Fruit fly (Drosophila melanogaster) whole organism, embryonic: ENCODE measurements around the gene CG10353.

Source experiments
- CG12104 ChIP-seq: fragments of 200-800 bp; sonication (Bioruptor generic); optimal IDR thresholded peaks from 3 replicates; lab custom pipeline; 2016; ENCODE audit warnings: missing biosample characterization, missing genetic modification characterization
- CG12155 ChIP-seq: fragments of 200-800 bp; sonication (Bioruptor generic); optimal IDR thresholded peaks from 3 replicates; lab custom pipeline; 2016; ENCODE audit warnings: missing biosample characterization, missing genetic modification characterization
- CG12219 ChIP-seq: fragments of 200-800 bp; sonication (Bioruptor generic); optimal IDR thresholded peaks from 3 replicates; lab custom pipeline; 2018; ENCODE audit warnings: missing biosample characterization, mild to moderate bottlenecking, missing genetic modification characterization
- CG13287 ChIP-seq: fragments of 200-800 bp; sonication (Bioruptor generic); IDR thresholded peaks from 2 replicates; pipeline ENCODE4 v1.3.6; 2022; ENCODE audit warnings: missing biosample characterization, missing genetic modification characterization; ENCODE audit not compliant: partially characterized antibody
- CG13775 ChIP-seq: fragments of 200-800 bp; sonication (Bioruptor generic); optimal IDR thresholded peaks from 3 replicates; lab custom pipeline; 2017; ENCODE audit warnings: missing biosample characterization, mild to moderate bottlenecking, missing genetic modification characterization
- CG14667 ChIP-seq: fragments of 200-800 bp; sonication (Bioruptor generic); IDR thresholded peaks from 2 replicates; pipeline ENCODE4 v1.3.6; 2022; ENCODE audit warnings: missing biosample characterization, missing genetic modification characterization
- CG15073 ChIP-seq: fragments of 200-800 bp; sonication (Bioruptor generic); optimal IDR thresholded peaks from 2 replicates; lab custom pipeline; 2016; ENCODE audit warnings: missing biosample characterization, missing genetic modification characterization
- CG1529 ChIP-seq: fragments of 200-800 bp; sonication (Bioruptor generic); optimal IDR thresholded peaks from 3 replicates; lab custom pipeline; 2018; ENCODE audit warnings: missing biosample characterization, missing genetic modification characterization
- CG17359 ChIP-seq: fragments of 200-800 bp; sonication (Bioruptor generic); optimal IDR thresholded peaks from 3 replicates; lab custom pipeline; 2018; ENCODE audit warnings: missing biosample characterization, mild to moderate bottlenecking, missing genetic modification characterization, moderate library complexity
- CG17385 ChIP-seq: fragments of 200-800 bp; sonication (Bioruptor generic); optimal IDR thresholded peaks from 3 replicates; lab custom pipeline; 2018; ENCODE audit warnings: missing biosample characterization, mild to moderate bottlenecking, missing genetic modification characterization
- CG2199 ChIP-seq: fragments of 200-800 bp; sonication (Bioruptor generic); IDR thresholded peaks from 3 replicates; pipeline ENCODE4 v1.3.6; 2022; ENCODE audit warnings: missing biosample characterization, missing genetic modification characterization
- CG30403 ChIP-seq: fragments of 200-800 bp; sonication (Bioruptor generic); optimal IDR thresholded peaks from 3 replicates; lab custom pipeline; 2016; ENCODE audit warnings: missing biosample characterization, missing genetic modification characterization
- CG30431 ChIP-seq: fragments of 200-800 bp; sonication (Bioruptor generic); optimal IDR thresholded peaks from 2 replicates; lab custom pipeline; 2017; ENCODE audit warnings: missing biosample characterization, missing genetic modification characterization
- CG3065 ChIP-seq: fragments of 200-800 bp; sonication (Bioruptor generic); optimal IDR thresholded peaks from 2 replicates; lab custom pipeline; 2016; ENCODE audit warnings: missing biosample characterization, missing genetic modification characterization
- CG4854 ChIP-seq: fragments of 200-800 bp; sonication (Bioruptor generic); optimal IDR thresholded peaks from 2 replicates; lab custom pipeline; 2016; ENCODE audit warnings: missing biosample characterization, missing genetic modification characterization, inconsistent platforms
- CG6272 ChIP-seq: fragments of 200-800 bp; sonication (Bioruptor generic); IDR thresholded peaks from 2 replicates; pipeline ENCODE4 v1.3.6; 2022; ENCODE audit warnings: missing biosample characterization, missing genetic modification characterization
- CG6813 ChIP-seq: fragments of 200-800 bp; sonication (Bioruptor generic); optimal IDR thresholded peaks from 2 replicates; lab custom pipeline; 2017; ENCODE audit warnings: missing biosample characterization, missing genetic modification characterization, mild to moderate bottlenecking, moderate library complexity, missing genetic modification reagents
- CG7271 ChIP-seq: fragments of 200-800 bp; sonication (Bioruptor generic); optimal IDR thresholded peaks from 2 replicates; lab custom pipeline; 2018; ENCODE audit warnings: missing biosample characterization, mild to moderate bottlenecking, missing genetic modification characterization, moderate library complexity
- CG7357 ChIP-seq: fragments of 200-800 bp; sonication (Bioruptor generic); IDR thresholded peaks from 3 replicates; pipeline ENCODE4 v1.3.6; 2022; ENCODE audit warnings: missing biosample characterization, missing genetic modification characterization
- CG9609 ChIP-seq: fragments of 200-800 bp; sonication (Bioruptor generic); optimal IDR thresholded peaks from 3 replicates; lab custom pipeline; 2016; ENCODE audit warnings: missing biosample characterization, missing genetic modification characterization
- Fer1 ChIP-seq: fragments of 200-800 bp; sonication (Bioruptor generic); optimal IDR thresholded peaks from 2 replicates; lab custom pipeline; 2017; ENCODE audit warnings: missing biosample characterization, mild to moderate bottlenecking, missing genetic modification characterization
- Fer3 ChIP-seq: fragments of 200-800 bp; sonication (Bioruptor generic); optimal IDR thresholded peaks from 2 replicates; lab custom pipeline; 2018; ENCODE audit warnings: missing biosample characterization, mild to moderate bottlenecking, missing genetic modification characterization, moderate library complexity
- Gug ChIP-seq: fragments of 200-800 bp; sonication (Bioruptor generic); IDR thresholded peaks from 4 replicates; pipeline ENCODE4 v1.3.6; 2022; ENCODE audit warnings: missing biosample characterization, missing genetic modification characterization
- Hey ChIP-seq: fragments of 200-800 bp; sonication (Bioruptor generic); optimal IDR thresholded peaks from 3 replicates; lab custom pipeline; 2018; ENCODE audit warnings: missing biosample characterization, mild to moderate bottlenecking, missing genetic modification characterization
- Hr39 ChIP-seq: fragments of >200 bp; optimal IDR thresholded peaks from 2 replicates; lab custom pipeline; 2017
- Hr51 ChIP-seq, 2 experiments: fragments of 200-800 bp; sonication (Bioruptor generic); optimal IDR thresholded peaks; 2 replicates in 1 of 2; 3 replicates in 1 of 2; lab custom pipeline; 2016 to 2018; ENCODE audit warnings: missing biosample characterization in 2 of 2, missing genetic modification characterization in 2 of 2, mild to moderate bottlenecking in 1 of 2, moderate library complexity in 1 of 2
- MESR4 ChIP-seq: fragments of 200-800 bp; sonication (Bioruptor generic); optimal IDR thresholded peaks from 2 replicates; lab custom pipeline; 2018; ENCODE audit warnings: missing biosample characterization, mild to moderate bottlenecking, missing genetic modification characterization, moderate library complexity
- Mad ChIP-seq: fragments of 200-800 bp; sonication (Bioruptor generic); optimal IDR thresholded peaks from 2 replicates; lab custom pipeline; 2016; ENCODE audit warnings: missing biosample characterization, missing genetic modification characterization
- Poxn ChIP-seq: fragments of 200-800 bp; sonication (Bioruptor generic); IDR thresholded peaks from 2 replicates; pipeline ENCODE4 v1.3.6; 2022; ENCODE audit warnings: missing biosample characterization, missing genetic modification characterization
- Scr ChIP-seq: fragments of 200-800 bp; sonication (Bioruptor generic); IDR thresholded peaks from 2 replicates; pipeline ENCODE4 v1.3.6; 2022; ENCODE audit warnings: missing biosample characterization, missing genetic modification characterization; ENCODE audit not compliant: partially characterized antibody
- Sin3A ChIP-seq: fragments of >200 bp; optimal IDR thresholded peaks from 2 replicates; lab custom pipeline; 2018
- Stat92E ChIP-seq, 3 experiments: fragments of >200 bp in 2 of 3; fragments of 200-800 bp in 1 of 3; sonication (Bioruptor generic) in 1 of 3; optimal IDR thresholded peaks; 2 replicates each; lab custom pipeline; 2017 to 2019; ENCODE audit warnings: missing biosample characterization in 3 of 3, missing genetic modification characterization in 3 of 3, mild to moderate bottlenecking in 1 of 3, moderate library complexity in 1 of 3
- bbx ChIP-seq: fragments of 200-800 bp; sonication (Bioruptor generic); IDR thresholded peaks from 2 replicates; pipeline ENCODE4 v1.3.6; 2022; ENCODE audit warnings: missing biosample characterization, missing genetic modification characterization; ENCODE audit not compliant: partially characterized antibody
- br ChIP-seq: fragments of >200 bp; optimal IDR thresholded peaks from 2 replicates; lab custom pipeline; 2017
- caup ChIP-seq: fragments of 200-800 bp; sonication (Bioruptor generic); optimal IDR thresholded peaks from 3 replicates; lab custom pipeline; 2017; ENCODE audit warnings: missing biosample characterization, mild to moderate bottlenecking, missing genetic modification characterization, moderate library complexity; ENCODE audit not compliant: severe bottlenecking
- chn ChIP-seq: fragments of 200-800 bp; sonication (Bioruptor generic); optimal IDR thresholded peaks from 2 replicates; lab custom pipeline; 2016; ENCODE audit warnings: missing biosample characterization, missing genetic modification characterization
- esg ChIP-seq: fragments of 200-800 bp; sonication (Bioruptor generic); conservative IDR thresholded peaks from 2 replicates; pipeline ENCODE4 v1.3.6; 2022; ENCODE audit warnings: missing biosample characterization, missing genetic modification characterization
- gcm ChIP-seq: fragments of 200-800 bp; sonication (Bioruptor generic); optimal IDR thresholded peaks from 2 replicates; lab custom pipeline; 2019; ENCODE audit warnings: missing biosample characterization, mild to moderate bottlenecking, missing genetic modification characterization, moderate library complexity
- gsb ChIP-seq: fragments of 200-800 bp; sonication (Bioruptor generic); IDR thresholded peaks from 2 replicates; pipeline ENCODE4 v1.3.6; 2022; ENCODE audit warnings: missing biosample characterization, missing genetic modification characterization
- jigr1 ChIP-seq: fragments of 200-800 bp; sonication (Bioruptor generic); IDR thresholded peaks from 3 replicates; pipeline ENCODE4 v1.3.6; 2022; ENCODE audit warnings: missing biosample characterization, missing genetic modification characterization
- kni ChIP-seq: fragments of 200-800 bp; sonication (Bioruptor generic); optimal IDR thresholded peaks from 3 replicates; lab custom pipeline; 2017; ENCODE audit warnings: mild to moderate bottlenecking, missing biosample characterization, missing genetic modification reagents, missing genetic modification characterization
- org-1 ChIP-seq: fragments of 200-800 bp; sonication (Bioruptor generic); optimal IDR thresholded peaks from 2 replicates; lab custom pipeline; 2017; ENCODE audit warnings: missing biosample characterization, missing genetic modification characterization
- pnt ChIP-seq: fragments of 200-800 bp; sonication (Bioruptor generic); optimal IDR thresholded peaks from 3 replicates; lab custom pipeline; 2016; ENCODE audit warnings: missing biosample characterization, missing genetic modification characterization
- salm ChIP-seq: fragments of 200-800 bp; sonication (Bioruptor generic); optimal IDR thresholded peaks from 2 replicates; lab custom pipeline; 2018; ENCODE audit warnings: missing biosample characterization, mild to moderate bottlenecking, missing genetic modification characterization
- sc ChIP-seq, 3 experiments: fragments of >200 bp in 2 of 3; fragments of 200-800 bp in 1 of 3; sonication (Bioruptor generic) in 1 of 3; optimal IDR thresholded peaks; 2 replicates in 2 of 3; 3 replicates in 1 of 3; lab custom pipeline; 2017; ENCODE audit warnings: mild to moderate bottlenecking in 1 of 3, missing biosample characterization in 1 of 3, missing genetic modification characterization in 1 of 3, missing genetic modification reagents in 1 of 3
- sd ChIP-seq: fragments of 200-800 bp; sonication (Bioruptor generic); optimal IDR thresholded peaks from 3 replicates; lab custom pipeline; 2018; ENCODE audit warnings: missing biosample characterization, mild to moderate bottlenecking, missing genetic modification characterization, moderate library complexity
- sna ChIP-seq: fragments of 200-800 bp; sonication (Bioruptor generic); IDR thresholded peaks from 2 replicates; pipeline ENCODE4 v1.3.6; 2022; ENCODE audit warnings: missing biosample characterization, missing genetic modification characterization; ENCODE audit not compliant: partially characterized antibody
- sug ChIP-seq: fragments of 200-800 bp; optimal IDR thresholded peaks from 2 replicates; lab custom pipeline; 2019; ENCODE audit warnings: missing biosample characterization, mild to moderate bottlenecking, missing genetic modification characterization, moderate library complexity
- tio ChIP-seq: fragments of 200-800 bp; sonication (Bioruptor generic); optimal IDR thresholded peaks from 2 replicates; lab custom pipeline; 2017; ENCODE audit warnings: missing biosample characterization, missing genetic modification characterization, inconsistent platforms
- zfh2 ChIP-seq: fragments of 200-800 bp; sonication (Bioruptor generic); optimal IDR thresholded peaks from 2 replicates; lab custom pipeline; 2016; ENCODE audit warnings: missing biosample characterization, missing genetic modification characterization

The CG10353 gene

DNA sequence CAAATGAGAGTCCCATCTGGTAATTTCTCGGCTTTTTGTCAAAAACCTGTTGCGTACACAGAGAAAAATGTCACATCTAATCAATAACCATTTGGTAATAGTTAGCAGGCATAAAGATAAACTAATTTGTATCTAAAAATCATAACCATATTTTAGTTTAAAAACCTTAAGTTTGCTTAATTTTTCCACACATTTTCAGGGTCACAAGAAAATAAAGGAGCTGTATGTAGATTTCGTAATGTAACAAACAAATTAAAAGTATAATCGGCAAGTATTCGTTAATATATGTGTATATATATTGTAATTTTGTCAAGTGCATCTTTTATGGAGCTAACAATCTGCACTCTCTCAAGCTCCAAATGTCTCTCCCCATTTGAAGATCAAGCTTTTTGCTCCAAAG is 34.0 kb upstream of the CG10353 start (continued):
- TF ChIP-seq gsb: peak; percentile 72
- TF ChIP-seq tio: peak; percentile 78
- peak; percentile 75 for TF ChIP-seq CG12104
- TF ChIP-seq CG6813: peak; percentile 81
- TF ChIP-seq CG4854 (GFP tag; lab: Kevin White, UChicago): peak; percentile 65
- peak; percentile 93 for TF ChIP-seq CG17359 (tag; lab: Kevin White, UChicago)
- peak; percentile 88 for TF ChIP-seq CG17385
- no peak for TF ChIP-seq sc (optimal IDR thresholded peaks at IDR 0.05; lab: Kevin White, UChicago)
- peak; percentile 80 for TF ChIP-seq sc (GFP tag; optimal IDR thresholded peaks at IDR 0.05; lab: Kevin White, UChicago)
- TF ChIP-seq Fer3 (tag; lab: Kevin White, UChicago): peak; percentile 89
- peak; percentile 74 for TF ChIP-seq CG14667 (GFP tag; lab: Robert Waterston, UW)
- peak; percentile 84 for TF ChIP-seq salm
- TF ChIP-seq CG12155: peak; percentile 75
- TF ChIP-seq gcm: peak; percentile 86
- TF ChIP-seq chn (GFP tag; lab: Kevin White, UChicago): peak; percentile 69
- no peak for TF ChIP-seq Sin3A
- TF ChIP-seq Hr51 (GFP tag; optimal IDR thresholded peaks at IDR 0.05; lab: Kevin White, UChicago): peak; percentile 43 to 94
- TF ChIP-seq bbx (GFP tag; lab: Robert Waterston, UW): no peak
- TF ChIP-seq sna (GFP tag; lab: Robert Waterston, UW): no peak
- TF ChIP-seq CG13775 (GFP tag; lab: Kevin White, UChicago): peak; percentile 81
- peak; percentile 82 for TF ChIP-seq CG7357 (GFP tag; lab: Robert Waterston, UW)
- peak; percentile 92 for TF ChIP-seq sug (tag; lab: Kevin White, UChicago)
- TF ChIP-seq caup: peak; percentile 85
- TF ChIP-seq Gug: peak; percentile 58
- peak; percentile 5 for TF ChIP-seq MESR4 (GFP tag; lab: Kevin White, UChicago)
- TF ChIP-seq Scr (GFP tag; lab: Robert Waterston, UW): no peak
- TF ChIP-seq CG6272 (GFP tag; lab: Robert Waterston, UW): peak; percentile 81
- peak; percentile 93 for TF ChIP-seq CG30403
- TF ChIP-seq esg: peak; percentile 82
- TF ChIP-seq CG3065 (GFP tag; lab: Kevin White, UChicago): peak; percentile 13
- TF ChIP-seq Poxn: 0 out of 2 replicates have a peak, but pooled peaks have one; percentile 44
- peak; percentile 79 for TF ChIP-seq sd (tag; lab: Kevin White, UChicago)
- no peak for TF ChIP-seq Hr39 (lab: Kevin White, UChicago)
- TF ChIP-seq Fer1 (GFP tag; lab: Kevin White, UChicago): peak; percentile 92
- peak in 1 of 3 experiments; percentile 45 for TF ChIP-seq Stat92E (GFP tag; optimal IDR thresholded peaks at IDR 0.05; lab: Kevin White, UChicago)
- peak; percentile 63 for TF ChIP-seq pnt
- TF ChIP-seq kni (GFP tag; lab: Kevin White, UChicago): peak; percentile 63
- TF ChIP-seq zfh2 (GFP tag; lab: Kevin White, UChicago): peak; percentile 58
- TF ChIP-seq CG13287 (GFP tag; lab: Robert Waterston, UW): no peak
- peak; percentile 89 for TF ChIP-seq CG12219 (GFP tag; lab: Kevin White, UChicago)
- peak; percentile 53 for TF ChIP-seq Mad (GFP tag; lab: Kevin White, UChicago)
- TF ChIP-seq CG1529 (GFP tag; lab: Kevin White, UChicago): peak; percentile 84
- TF ChIP-seq CG2199 (GFP tag; lab: Robert Waterston, UW): 0 out of 3 replicates have a peak, but pooled peaks have one; percentile 42
- TF ChIP-seq CG7271 (tag; lab: Kevin White, UChicago): peak; percentile 8
- TF ChIP-seq Hey (tag; lab: Kevin White, UChicago): peak; percentile 34
- peak; percentile 21 for TF ChIP-seq CG15073
- peak; percentile 41 for TF ChIP-seq CG9609
- peak; percentile 49 for TF ChIP-seq CG30431 (GFP tag; lab: Kevin White, UChicago)
- TF ChIP-seq org-1 (GFP tag; lab: Kevin White, UChicago): peak; percentile 84
- no peak for TF ChIP-seq br (lab: Kevin White, UChicago)
- TF ChIP-seq jigr1 (GFP tag; lab: Robert Waterston, UW): peak; percentile 77; the same call in 1 of the 3 replicates
